Fruit fly (Drosophila melanogaster) whole organism, embryonic: ENCODE measurements around the gene Asator.

Source experiments
- CG12104 ChIP-seq: fragments of 200-800 bp; sonication (Bioruptor generic); optimal IDR thresholded peaks from 3 replicates; lab custom pipeline; 2016; ENCODE audit warnings: missing biosample characterization, missing genetic modification characterization
- CG16863 ChIP-seq: fragments of 200-800 bp; sonication (Bioruptor generic); optimal IDR thresholded peaks from 3 replicates; lab custom pipeline; 2016; ENCODE audit warnings: missing biosample characterization, missing genetic modification characterization
- CG2875 ChIP-seq: fragments of 200-800 bp; sonication (Bioruptor generic); optimal IDR thresholded peaks from 2 replicates; lab custom pipeline; 2017; ENCODE audit warnings: missing biosample characterization, mild to moderate bottlenecking, missing genetic modification characterization, missing genetic modification reagents
- CG4424 ChIP-seq: fragments of 200-800 bp; sonication (Bioruptor generic); optimal IDR thresholded peaks from 3 replicates; lab custom pipeline; 2016; ENCODE audit warnings: missing biosample characterization, missing genetic modification characterization
- CG5953 ChIP-seq: fragments of 200-800 bp; sonication (Bioruptor generic); IDR thresholded peaks from 2 replicates; pipeline ENCODE4 v1.3.6; 2022; ENCODE audit warnings: missing biosample characterization, missing genetic modification characterization
- CG8281 ChIP-seq: fragments of 200-800 bp; sonication (Bioruptor generic); optimal IDR thresholded peaks from 2 replicates; lab custom pipeline; 2018; ENCODE audit warnings: missing biosample characterization, mild to moderate bottlenecking, missing genetic modification characterization, moderate library complexity
- CG9797 ChIP-seq: fragments of 200-800 bp; sonication (Bioruptor generic); optimal IDR thresholded peaks from 3 replicates; lab custom pipeline; 2018; ENCODE audit warnings: missing biosample characterization, mild to moderate bottlenecking, missing genetic modification characterization
- Dek ChIP-seq: fragments of 200-800 bp; sonication (Bioruptor generic); optimal IDR thresholded peaks from 3 replicates; lab custom pipeline; 2019; ENCODE audit warnings: missing biosample characterization, mild to moderate bottlenecking, missing genetic modification characterization, moderate library complexity
- croc ChIP-seq: fragments of 200-800 bp; sonication (Bioruptor generic); conservative IDR thresholded peaks from 3 replicates; pipeline ENCODE4 v1.3.6; 2022; ENCODE audit warnings: missing biosample characterization, missing genetic modification characterization
- crol ChIP-seq: fragments of 200-800 bp; sonication (Bioruptor generic); IDR thresholded peaks from 2 replicates; pipeline ENCODE4 v1.3.6; 2022; ENCODE audit warnings: missing biosample characterization, missing genetic modification characterization
- inv ChIP-seq: fragments of 200-800 bp; sonication (Bioruptor generic); IDR thresholded peaks from 2 replicates; pipeline ENCODE4 v1.3.6; 2022; ENCODE audit warnings: missing biosample characterization, missing genetic modification characterization; ENCODE audit not compliant: partially characterized antibody
- pan ChIP-seq, 4 experiments: fragments of >200 bp in 3 of 4; fragments of 200-800 bp in 1 of 4; sonication (Bioruptor generic) in 1 of 4; optimal IDR thresholded peaks in 3 of 4; IDR thresholded peaks in 1 of 4; 2 replicates each; pipeline versions ENCODE4 v1.3.6 to Lab custom; 2017 to 2022; ENCODE audit warnings: missing biosample characterization in 2 of 4, missing genetic modification characterization in 2 of 4, mixed read lengths in 1 of 4
- unpg ChIP-seq: fragments of 200-800 bp; sonication (Bioruptor generic); optimal IDR thresholded peaks from 3 replicates; lab custom pipeline; 2018; ENCODE audit warnings: missing biosample characterization, mild to moderate bottlenecking, missing genetic modification characterization, moderate library complexity
- vvl ChIP-seq: fragments of 200-800 bp; sonication (Bioruptor generic); IDR thresholded peaks from 2 replicates; pipeline ENCODE4 v1.3.6; 2022; ENCODE audit warnings: missing biosample characterization, missing genetic modification characterization

- no peak for TF ChIP-seq Dek
- no peak for TF ChIP-seq pan (optimal IDR thresholded peaks at IDR 0.05; lab: Kevin White, UChicago)
- TF ChIP-seq pan (GFP tag; optimal IDR thresholded peaks at IDR 0.05 in 1 of 2, IDR thresholded peaks at IDR 0.05 in 1 of 2) = no peak
- no peak for TF ChIP-seq CG4424 (GFP tag; lab: Kevin White, UChicago)
- TF ChIP-seq inv (GFP tag; lab: Robert Waterston, UW) = no peak
- TF ChIP-seq vvl (GFP tag; lab: Robert Waterston, UW) = no peak
- TF ChIP-seq unpg (GFP tag; lab: Kevin White, UChicago) = no peak
- TF ChIP-seq crol = no peak
- no peak for TF ChIP-seq CG9797
- TF ChIP-seq CG12104 (GFP tag; lab: Kevin White, UChicago) = no peak
- no peak for TF ChIP-seq CG2875 (GFP tag; lab: Kevin White, UChicago)
- no peak for TF ChIP-seq CG8281 (tag; lab: Kevin White, UChicago)
- no peak for TF ChIP-seq CG16863 (GFP tag; lab: Kevin White, UChicago)
- no peak for TF ChIP-seq croc (GFP tag; lab: Robert Waterston, UW)
- no peak for TF ChIP-seq CG5953 (GFP tag; lab: Robert Waterston, UW)
Observed at dm6 chr4:453303-453702, 35.5 kb downstream of the Asator start.
